Fruit fly (Drosophila melanogaster): ENCODE data around the gene GstD9.

DNA sequence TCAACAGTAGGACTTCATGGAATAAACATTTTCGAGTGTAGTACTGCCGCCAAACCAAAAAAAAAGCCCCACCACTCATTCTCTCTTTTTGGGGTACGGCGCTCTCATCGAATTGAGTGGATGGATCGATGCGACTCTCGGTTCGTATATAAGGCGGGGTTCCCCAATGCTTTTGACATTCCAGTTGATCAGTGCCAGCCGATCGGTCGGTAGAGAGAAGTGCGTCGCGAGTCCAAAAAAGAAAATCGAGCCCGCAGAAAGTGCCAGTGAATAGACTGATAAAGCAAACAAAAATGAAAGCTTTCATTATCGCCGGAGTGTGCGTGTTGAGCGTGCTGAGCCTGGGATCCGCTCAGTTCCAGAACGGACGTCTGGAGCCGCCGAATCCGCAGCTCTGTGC, 7.5 kb downstream of the GstD9 start, which contains the start of gene CG4115:
- TF ChIP-seq CG8478 (optimal IDR thresholded peaks at IDR 0.05) (no peak), CTCF (optimal IDR thresholded peaks at IDR 0.05) (no peak)
